Worm (Caenorhabditis elegans) whole organism, mixed stage, embryonic: Measurements from ENCODE around the gene twf-2.

Source experiments
- M03D4.4 ChIP-seq: sonication (generic microtip); optimal IDR thresholded peaks from 2 replicates; lab custom pipeline; 2017; ENCODE audit warnings: mild to moderate bottlenecking, missing genetic modification characterization, missing compliant biosample characterization
- blmp-1 ChIP-seq: fragments of 150-350 bp; optimal IDR thresholded peaks from 2 replicates; lab custom pipeline; 2014; ENCODE audit warnings: missing biosample characterization, missing genetic modification characterization
- ceh-39 ChIP-seq: fragments of 150-350 bp; optimal IDR thresholded peaks from 2 replicates; lab custom pipeline; 2014; ENCODE audit warnings: missing biosample characterization, missing genetic modification characterization
- ceh-43 ChIP-seq: fragments of 200-800 bp; sonication (Bioruptor generic); optimal IDR thresholded peaks from 2 replicates; lab custom pipeline; 2018; ENCODE audit warnings: mild to moderate bottlenecking, missing genetic modification characterization, moderate library complexity, missing compliant biosample characterization
- ceh-83 ChIP-seq: fragments of 200-800 bp; sonication (Bioruptor generic); optimal IDR thresholded peaks from 2 replicates; lab custom pipeline; 2018; ENCODE audit warnings: mild to moderate bottlenecking, missing genetic modification characterization, missing compliant biosample characterization
- ces-1 ChIP-seq: fragments of 150-350 bp; optimal IDR thresholded peaks from 2 replicates; lab custom pipeline; 2014; ENCODE audit warnings: missing biosample characterization, missing genetic modification reagents, missing genetic modification characterization
- cnd-1 ChIP-seq: fragments of 200-800 bp; sonication (Bioruptor generic); optimal IDR thresholded peaks from 2 replicates; lab custom pipeline; 2018; ENCODE audit warnings: mild to moderate bottlenecking, missing genetic modification characterization, missing compliant biosample characterization
- drap-1 ChIP-seq: fragments of 200-800 bp; sonication (Bioruptor generic); optimal IDR thresholded peaks from 3 replicates; lab custom pipeline; 2018; ENCODE audit warnings: mild to moderate bottlenecking, missing genetic modification characterization, missing compliant biosample characterization
- elt-1 ChIP-seq: sonication (generic microtip); optimal IDR thresholded peaks from 2 replicates; lab custom pipeline; 2017; ENCODE audit warnings: missing genetic modification characterization, mild to moderate bottlenecking, missing compliant biosample characterization, antibody characterized with exemption, moderate library complexity, borderline replicate concordance; ENCODE audit not compliant: insufficient read depth
- flh-1 ChIP-seq: fragments of 200-800 bp; sonication (Bioruptor generic); optimal IDR thresholded peaks from 2 replicates; lab custom pipeline; 2018; ENCODE audit warnings: mild to moderate bottlenecking, missing genetic modification characterization, moderate library complexity, missing compliant biosample characterization
- ham-2 ChIP-seq: fragments of 200-800 bp; sonication (Bioruptor generic); optimal IDR thresholded peaks from 2 replicates; lab custom pipeline; 2018; ENCODE audit warnings: mild to moderate bottlenecking, missing genetic modification characterization, missing compliant biosample characterization
- hlh-1 ChIP-seq: fragments of 150-350 bp; optimal IDR thresholded peaks from 2 replicates; lab custom pipeline; 2014; ENCODE audit warnings: missing biosample characterization, missing genetic modification reagents, missing genetic modification characterization
- lin-13 ChIP-seq: fragments of 150-350 bp; optimal IDR thresholded peaks from 2 replicates; lab custom pipeline; 2014; ENCODE audit warnings: missing biosample characterization, missing genetic modification characterization
- lsy-2 ChIP-seq: fragments of 150-350 bp; optimal IDR thresholded peaks from 2 replicates; lab custom pipeline; 2014; ENCODE audit warnings: missing biosample characterization, missing genetic modification characterization
- mep-1 ChIP-seq: fragments of 150-350 bp; optimal IDR thresholded peaks from 2 replicates; lab custom pipeline; 2017; ENCODE audit warnings: missing biosample characterization, missing genetic modification reagents, missing genetic modification characterization, inconsistent platforms
- mls-2 ChIP-seq: sonication (generic microtip); optimal IDR thresholded peaks from 2 replicates; lab custom pipeline; 2016; ENCODE audit warnings: mild to moderate bottlenecking, missing genetic modification characterization, moderate library complexity, missing compliant biosample characterization
- nhr-12 ChIP-seq: fragments of 150-350 bp; optimal IDR thresholded peaks from 2 replicates; lab custom pipeline; 2014; ENCODE audit warnings: missing biosample characterization, missing genetic modification characterization
- nhr-2 ChIP-seq: fragments of 150-350 bp; optimal IDR thresholded peaks from 2 replicates; lab custom pipeline; 2014; ENCODE audit warnings: missing biosample characterization, missing genetic modification characterization
- nhr-237 ChIP-seq: fragments of 150-350 bp; optimal IDR thresholded peaks from 2 replicates; lab custom pipeline; 2014; ENCODE audit warnings: missing biosample characterization, missing genetic modification characterization
- nhr-28 ChIP-seq: fragments of 150-350 bp; optimal IDR thresholded peaks from 2 replicates; lab custom pipeline; 2014; ENCODE audit warnings: missing biosample characterization, missing genetic modification characterization
- nhr-76 ChIP-seq: sonication (generic microtip); optimal IDR thresholded peaks from 2 replicates; lab custom pipeline; 2017; ENCODE audit warnings: missing biosample characterization, missing genetic modification characterization
- pha-4 ChIP-seq: fragments of 150-350 bp; optimal IDR thresholded peaks from 2 replicates; lab custom pipeline; 2018; ENCODE audit warnings: missing biosample characterization, missing genetic modification reagents, missing genetic modification characterization
- snpc-4 ChIP-seq: fragments of 150-350 bp; optimal IDR thresholded peaks from 2 replicates; lab custom pipeline; 2014; ENCODE audit warnings: missing biosample characterization, missing genetic modification characterization
- sptf-1 ChIP-seq: sonication (generic microtip); optimal IDR thresholded peaks from 2 replicates; lab custom pipeline; 2017; ENCODE audit warnings: mild to moderate bottlenecking, missing genetic modification characterization, moderate library complexity, missing compliant biosample characterization
- tbx-8 ChIP-seq: fragments of 200-800 bp; sonication (Bioruptor generic); optimal IDR thresholded peaks from 2 replicates; lab custom pipeline; 2018; ENCODE audit warnings: mild to moderate bottlenecking, missing genetic modification characterization, moderate library complexity, missing compliant biosample characterization
- unc-120 ChIP-seq: sonication (generic microtip); optimal IDR thresholded peaks from 2 replicates; lab custom pipeline; 2017; ENCODE audit warnings: missing genetic modification characterization, missing compliant biosample characterization; ENCODE audit not compliant: poor library complexity, severe bottlenecking
- unc-62 ChIP-seq: fragments of 150-350 bp; optimal IDR thresholded peaks from 2 replicates; lab custom pipeline; 2014; ENCODE audit warnings: missing biosample characterization, missing genetic modification reagents, missing genetic modification characterization
- zip-8 ChIP-seq: fragments of 150-350 bp; optimal IDR thresholded peaks from 2 replicates; lab custom pipeline; 2014; ENCODE audit warnings: missing biosample characterization, missing genetic modification characterization
- ztf-11 ChIP-seq: fragments of 150-350 bp; optimal IDR thresholded peaks from 2 replicates; lab custom pipeline; 2014; ENCODE audit warnings: missing biosample characterization, missing genetic modification characterization

twf-2 gene

ce11 chrX:16445793-16446248 lies at the start of gene twf-2:
Gene twf-2 (plus strand): TSS chrX:16446197.
- TF ChIP-seq nhr-2 (tag; lab: Kevin White, UChicago), result no peak
- TF ChIP-seq ztf-11 (tag; lab: Kevin White, UChicago), result peak; percentile 63
- no peak for TF ChIP-seq nhr-12 (tag; lab: Kevin White, UChicago)
- TF ChIP-seq lsy-2 (tag; lab: Kevin White, UChicago), result no peak
- peak; percentile 67 for TF ChIP-seq M03D4.4 (tag; lab: Kevin White, UChicago)
- TF ChIP-seq ham-2 (GFP tag; lab: Kevin White, UChicago), result peak; percentile 83
- TF ChIP-seq tbx-8, result no peak
- peak; percentile 77 for TF ChIP-seq mls-2 (tag; lab: Kevin White, UChicago)
- TF ChIP-seq nhr-237 (tag; lab: Kevin White, UChicago), result peak; percentile 38
- TF ChIP-seq unc-120 (tag; lab: Kevin White, UChicago), result peak; percentile 94
- peak; percentile 70 for TF ChIP-seq drap-1 (GFP tag; lab: Kevin White, UChicago)
- no peak for TF ChIP-seq flh-1
- TF ChIP-seq pha-4 (tag; lab: Kevin White, UChicago), result peak; percentile 56
- no peak for TF ChIP-seq elt-1 (tag; lab: Kevin White, UChicago)
- peak; percentile 82 for TF ChIP-seq sptf-1 (tag; lab: Kevin White, UChicago)
- peak; percentile 63 for TF ChIP-seq mep-1 (tag; lab: Kevin White, UChicago)
- TF ChIP-seq lin-13 (tag; lab: Kevin White, UChicago), result peak; percentile 29
- TF ChIP-seq blmp-1 (tag; lab: Kevin White, UChicago), result no peak
- peak; percentile 58 for TF ChIP-seq hlh-1 (tag; lab: Kevin White, UChicago)
- TF ChIP-seq ces-1 (GFP tag; lab: Kevin White, UChicago), result peak; percentile 63
- TF ChIP-seq cnd-1 (tag; lab: Kevin White, UChicago), result peak; percentile 63
- TF ChIP-seq unc-62 (GFP tag; lab: Kevin White, UChicago), result peak; percentile 91
- TF ChIP-seq ceh-43 (GFP tag; lab: Kevin White, UChicago), result no peak
- TF ChIP-seq ceh-39 (tag; lab: Kevin White, UChicago), result no peak
- no peak for TF ChIP-seq snpc-4 (tag; lab: Kevin White, UChicago)

ce11 chrX:16398420-16398925 lies 47.5 kb upstream of the twf-2 start, which contains the start of gene F01G12.18:
Gene F01G12.18 (minus strand): TSS chrX:16398470.
- no peak for TF ChIP-seq sptf-1 (tag; lab: Kevin White, UChicago)
- TF ChIP-seq, all 35 proteins: peak for 0

DNA sequence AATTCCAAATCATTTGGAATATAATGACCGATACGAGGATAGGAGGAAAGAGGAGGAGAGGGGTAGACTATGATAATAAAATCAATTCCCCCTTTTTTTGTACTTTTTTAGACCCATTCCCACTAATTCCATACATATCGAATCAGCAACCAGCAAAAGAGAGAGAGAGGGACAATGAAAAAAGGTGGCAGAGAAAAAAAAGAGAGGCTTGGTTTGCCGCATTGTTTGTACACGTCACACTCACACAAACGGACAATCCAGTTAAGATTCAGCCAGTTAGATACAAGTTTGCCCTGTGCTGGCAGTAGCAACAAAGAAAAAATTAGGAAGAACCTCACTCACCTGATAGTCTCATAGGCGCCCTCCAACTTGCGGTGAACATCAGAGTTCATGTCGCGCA lies 45.1 kb upstream of the twf-2 start:
- TF ChIP-seq ceh-83, result no peak
- TF ChIP-seq cnd-1 (tag; lab: Kevin White, UChicago), result no peak
- no peak for TF ChIP-seq nhr-76 (tag; lab: Kevin White, UChicago)
- no peak for TF ChIP-seq unc-62 (GFP tag; lab: Kevin White, UChicago)
- TF ChIP-seq unc-120 (tag; lab: Kevin White, UChicago), result peak; percentile 8
- TF ChIP-seq, all 35 proteins: peak for 1

DNA sequence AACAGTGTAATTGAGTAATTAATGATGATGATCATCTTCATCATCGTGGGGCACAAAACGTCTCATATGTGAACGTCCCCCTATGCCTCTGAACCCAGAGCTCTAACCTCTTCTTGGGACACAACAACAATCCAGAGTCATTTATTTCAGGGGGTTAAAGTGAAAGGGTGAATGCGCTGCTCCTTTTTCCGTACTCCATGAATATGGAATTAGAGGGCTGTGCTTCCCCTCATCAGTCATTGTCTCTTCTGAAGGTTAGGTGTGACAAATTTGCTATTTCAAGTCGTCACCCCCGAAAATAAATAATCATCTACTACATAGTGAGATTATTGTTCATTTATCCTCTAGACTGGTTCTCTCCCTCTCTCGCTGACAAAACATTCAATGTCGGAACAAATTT lies 43.7 kb upstream of the twf-2 start:
- TF ChIP-seq nhr-2 (tag; lab: Kevin White, UChicago), result no peak
- no peak for TF ChIP-seq cnd-1 (tag; lab: Kevin White, UChicago)
- TF ChIP-seq nhr-237 (tag; lab: Kevin White, UChicago), result no peak
- TF ChIP-seq unc-62 (GFP tag; lab: Kevin White, UChicago), result peak; percentile 5
- TF ChIP-seq ceh-83, result no peak
- no peak for TF ChIP-seq nhr-28 (tag; lab: Kevin White, UChicago)
- TF ChIP-seq snpc-4 (tag; lab: Kevin White, UChicago), result no peak

- TF ChIP-seq cnd-1 (tag; lab: Kevin White, UChicago) (no peak), unc-120 (tag; lab: Kevin White, UChicago) (no peak), nhr-2 (tag; lab: Kevin White, UChicago) (no peak), zip-8 (tag; lab: Kevin White, UChicago) (no peak), ceh-39 (tag; lab: Kevin White, UChicago) (no peak)
These were observed 43.2 kb upstream of the twf-2 start for ce11 chrX:16402787-16403186.
